Worm (Caenorhabditis elegans) whole organism, L3 larva: ENCODE measurements around the gene sre-46.

ENCODE experiments used
- R02D3.7 ChIP-seq: fragments of 150-350 bp; optimal IDR thresholded peaks from 2 replicates; lab custom pipeline; 2014; ENCODE audit warnings: missing biosample characterization, missing genetic modification characterization
- ZK546.5 ChIP-seq: sonication (generic microtip); optimal IDR thresholded peaks from 2 replicates; lab custom pipeline; 2017; ENCODE audit warnings: missing biosample characterization, missing genetic modification characterization
- aly-2 ChIP-seq: fragments of 150-350 bp; optimal IDR thresholded peaks from 2 replicates; lab custom pipeline; 2014; ENCODE audit warnings: missing biosample characterization, missing genetic modification characterization
- daf-12 ChIP-seq: fragments of 150-350 bp; optimal IDR thresholded peaks from 2 replicates; lab custom pipeline; 2014; ENCODE audit warnings: missing biosample characterization, missing genetic modification reagents, missing genetic modification characterization
- egl-5 ChIP-seq: fragments of 150-350 bp; optimal IDR thresholded peaks from 2 replicates; lab custom pipeline; 2017; ENCODE audit warnings: missing biosample characterization, missing genetic modification reagents, missing genetic modification characterization, inconsistent platforms
- elt-1 ChIP-seq: fragments of 150-350 bp; optimal IDR thresholded peaks from 2 replicates; lab custom pipeline; 2014; ENCODE audit warnings: missing biosample characterization, missing genetic modification characterization
- elt-2 ChIP-seq: sonication (generic microtip); optimal IDR thresholded peaks from 2 replicates; lab custom pipeline; 2016; ENCODE audit warnings: missing genetic modification reagents, mild to moderate bottlenecking, missing genetic modification characterization, missing compliant biosample characterization
- fkh-10 ChIP-seq: sonication (generic microtip); optimal IDR thresholded peaks from 2 replicates; lab custom pipeline; 2017; ENCODE audit warnings: missing biosample characterization, missing genetic modification reagents, missing genetic modification characterization
- fos-1 ChIP-seq: fragments of 150-350 bp; optimal IDR thresholded peaks from 2 replicates; lab custom pipeline; 2014; ENCODE audit warnings: missing biosample characterization, missing genetic modification characterization
- hmg-11 ChIP-seq: sonication (generic microtip); optimal IDR thresholded peaks from 2 replicates; lab custom pipeline; 2016; ENCODE audit warnings: missing genetic modification characterization, missing compliant biosample characterization
- jun-1 ChIP-seq: fragments of 150-350 bp; optimal IDR thresholded peaks from 2 replicates; lab custom pipeline; 2014; ENCODE audit warnings: missing biosample characterization, missing genetic modification reagents, missing genetic modification characterization
- lin-39 ChIP-seq: fragments of 150-350 bp; optimal IDR thresholded peaks from 2 replicates; lab custom pipeline; 2018; ENCODE audit warnings: missing biosample characterization, missing genetic modification reagents, missing genetic modification characterization
- lsy-12 ChIP-seq: sonication (generic microtip); optimal IDR thresholded peaks from 2 replicates; lab custom pipeline; 2016; ENCODE audit warnings: mild to moderate bottlenecking, missing genetic modification characterization, missing compliant biosample characterization
- mml-1 ChIP-seq: fragments of 150-350 bp; sonication (generic microtip); optimal IDR thresholded peaks from 3 replicates; lab custom pipeline; 2014; ENCODE audit warnings: missing biosample characterization, missing genetic modification characterization
- nfya-1 ChIP-seq: sonication (generic microtip); optimal IDR thresholded peaks from 2 replicates; lab custom pipeline; 2017; ENCODE audit warnings: missing genetic modification characterization, mild to moderate bottlenecking, missing compliant biosample characterization, antibody characterized with exemption, moderate library complexity; ENCODE audit not compliant: insufficient read depth
- nhr-11 ChIP-seq: fragments of 150-350 bp; optimal IDR thresholded peaks from 2 replicates; lab custom pipeline; 2014; ENCODE audit warnings: missing biosample characterization, missing genetic modification characterization
- nhr-12 ChIP-seq: fragments of 150-350 bp; optimal IDR thresholded peaks from 2 replicates; lab custom pipeline; 2014; ENCODE audit warnings: missing biosample characterization, missing genetic modification characterization
- nhr-23 ChIP-seq: fragments of 150-350 bp; optimal IDR thresholded peaks from 2 replicates; lab custom pipeline; 2014; ENCODE audit warnings: missing biosample characterization, missing genetic modification reagents, missing genetic modification characterization
- nhr-28 ChIP-seq: fragments of 150-350 bp; optimal IDR thresholded peaks from 2 replicates; lab custom pipeline; 2014; ENCODE audit warnings: missing biosample characterization, missing genetic modification characterization
- nhr-43 ChIP-seq: sonication (generic microtip); optimal IDR thresholded peaks from 2 replicates; lab custom pipeline; 2016; ENCODE audit warnings: mild to moderate bottlenecking, missing genetic modification characterization, missing compliant biosample characterization; ENCODE audit not compliant: poor library complexity, severe bottlenecking
- nhr-67 ChIP-seq: fragments of 150-350 bp; optimal IDR thresholded peaks from 2 replicates; lab custom pipeline; 2014; ENCODE audit warnings: missing biosample characterization, missing genetic modification characterization
- nhr-76 ChIP-seq: fragments of 150-350 bp; sonication (generic microtip); optimal IDR thresholded peaks from 5 replicates; lab custom pipeline; 2014; ENCODE audit warnings: missing biosample characterization, missing genetic modification characterization
- pha-4 ChIP-seq: fragments of 150-350 bp; optimal IDR thresholded peaks from 2 replicates; lab custom pipeline; 2014; ENCODE audit warnings: missing biosample characterization, missing genetic modification reagents, missing genetic modification characterization
- tbx-2 ChIP-seq: sonication (generic microtip); optimal IDR thresholded peaks from 2 replicates; lab custom pipeline; 2016; ENCODE audit warnings: mild to moderate bottlenecking, missing genetic modification characterization, missing compliant biosample characterization
- unc-39 ChIP-seq: sonication (generic microtip); optimal IDR thresholded peaks from 4 replicates; lab custom pipeline; 2017; ENCODE audit warnings: missing biosample characterization, missing genetic modification characterization
- unc-62 ChIP-seq: fragments of 150-350 bp; sonication (generic microtip); optimal IDR thresholded peaks from 4 replicates; lab custom pipeline; 2014; ENCODE audit warnings: missing biosample characterization, missing genetic modification reagents, missing genetic modification characterization
- zag-1 ChIP-seq: fragments of 150-350 bp; optimal IDR thresholded peaks from 2 replicates; lab custom pipeline; 2014; ENCODE audit warnings: missing biosample characterization, missing genetic modification characterization
- ztf-4 ChIP-seq: fragments of 150-350 bp; optimal IDR thresholded peaks from 2 replicates; lab custom pipeline; 2014; ENCODE audit warnings: missing biosample characterization, missing genetic modification characterization

The sre-46 gene

ce11 chrII:13721218-13721617 lies at the start of gene sre-46:
TSS of gene sre-46 (minus strand) at chrII:13721318.
- TF ChIP-seq nhr-23, result no peak
- no peak for TF ChIP-seq nhr-12 (tag; lab: Kevin White, UChicago)
- no peak for TF ChIP-seq daf-12
- no peak for TF ChIP-seq elt-2
- TF ChIP-seq unc-39 (tag; lab: Kevin White, UChicago), result no peak
- no peak for TF ChIP-seq unc-62 (GFP tag; lab: Kevin White, UChicago)
- TF ChIP-seq tbx-2 (tag; lab: Kevin White, UChicago), result no peak
- no peak for TF ChIP-seq mml-1 (tag; lab: Kevin White, UChicago)
- TF ChIP-seq zag-1 (tag; lab: Kevin White, UChicago), result no peak

- TF ChIP-seq aly-2 (tag; lab: Kevin White, UChicago) (no peak), nhr-11 (tag; lab: Kevin White, UChicago) (no peak), nhr-67 (tag; lab: Kevin White, UChicago) (no peak)
Observed at ce11 chrII:13765952-13766351, 44.8 kb upstream of the sre-46 start, which contains the start of gene arrd-12. TSS of gene arrd-12 (plus strand) at chrII:13766252.

ce11 chrII:13763009-13763468 lies 41.9 kb upstream of the sre-46 start, which contains the start of gene arrd-11:
TSS of gene arrd-11 (plus strand) at chrII:13763418.
- TF ChIP-seq aly-2 (tag; lab: Kevin White, UChicago), result no peak
- TF ChIP-seq zag-1 (tag; lab: Kevin White, UChicago), result no peak
- TF ChIP-seq R02D3.7 (tag; lab: Kevin White, UChicago), result no peak
- no peak for TF ChIP-seq nhr-11 (tag; lab: Kevin White, UChicago)
- TF ChIP-seq egl-5, result no peak
- TF ChIP-seq fkh-10 (GFP tag; lab: Kevin White, UChicago), result no peak
- peak; percentile 75 for TF ChIP-seq pha-4

ce11 chrII:13758108-13758507 lies 37.0 kb upstream of the sre-46 start, which contains the start of gene arrd-13:
TSS of gene arrd-13 (plus strand) at chrII:13758408.
- no peak for TF ChIP-seq elt-1
- TF ChIP-seq ZK546.5 (tag; lab: Kevin White, UChicago), result no peak
- TF ChIP-seq unc-39 (tag; lab: Kevin White, UChicago), result no peak
- TF ChIP-seq lsy-12 (tag; lab: Kevin White, UChicago), result no peak
- no peak for TF ChIP-seq nhr-28 (tag; lab: Kevin White, UChicago)
- TF ChIP-seq nhr-43 (tag; lab: Kevin White, UChicago), result no peak
- no peak for TF ChIP-seq nfya-1
- no peak for TF ChIP-seq mml-1 (tag; lab: Kevin White, UChicago)
- no peak for TF ChIP-seq pha-4
- no peak for TF ChIP-seq R02D3.7 (tag; lab: Kevin White, UChicago)
- TF ChIP-seq egl-5, result no peak
- TF ChIP-seq zag-1 (tag; lab: Kevin White, UChicago), result no peak
- TF ChIP-seq jun-1, result no peak

ce11 chrII:13756232-13756631 lies 35.1 kb upstream of the sre-46 start:
- TF ChIP-seq nhr-11 (tag; lab: Kevin White, UChicago), result no peak
- TF ChIP-seq tbx-2 (tag; lab: Kevin White, UChicago), result no peak
- peak; percentile 40 for TF ChIP-seq lin-39 (tag; lab: Kevin White, UChicago)
- TF ChIP-seq hmg-11, result peak; percentile 15
- TF ChIP-seq fos-1, result no peak
- TF ChIP-seq nfya-1, result peak; percentile 29
- TF ChIP-seq, all 47 proteins: peak for 3

ce11 chrII:13752016-13752415 lies 30.9 kb upstream of the sre-46 start, which contains the start of gene arrd-14:
TSS of gene arrd-14 (plus strand) at chrII:13752316.
- TF ChIP-seq fos-1 (no peak), nhr-76 (tag; lab: Kevin White, UChicago) (no peak), R02D3.7 (tag; lab: Kevin White, UChicago) (no peak)

- TF ChIP-seq lin-39 (tag; lab: Kevin White, UChicago) (no peak), ztf-4 (tag; lab: Kevin White, UChicago) (no peak), pha-4 (peak; percentile 45)
Observed at ce11 chrII:13751030-13751429, 29.9 kb upstream of the sre-46 start.
